Worm (Caenorhabditis elegans) whole organism, L1 larva: ENCODE results near the gene C56G2.22.

ENCODE experiments used
- C04F5.9 ChIP-seq: sonication (generic microtip); optimal IDR thresholded peaks from 2 replicates; lab custom pipeline; 2016; ENCODE audit warnings: missing genetic modification characterization, missing compliant biosample characterization
- Y116A8C.19 ChIP-seq: sonication (generic microtip); optimal IDR thresholded peaks from 2 replicates; lab custom pipeline; 2016; ENCODE audit warnings: missing compliant biosample characterization, missing genetic modification characterization, borderline replicate concordance
- blmp-1 ChIP-seq: fragments of 150-350 bp; optimal IDR thresholded peaks from 2 replicates; lab custom pipeline; 2014; ENCODE audit warnings: missing biosample characterization, missing genetic modification characterization
- ceh-63 ChIP-seq: fragments of 200-800 bp; sonication (Bioruptor generic); optimal IDR thresholded peaks from 2 replicates; lab custom pipeline; 2018; ENCODE audit warnings: mild to moderate bottlenecking, missing genetic modification characterization, missing compliant biosample characterization
- ceh-90 ChIP-seq: sonication (generic microtip); optimal IDR thresholded peaks from 2 replicates; lab custom pipeline; 2016; ENCODE audit warnings: missing genetic modification characterization, missing compliant biosample characterization
- dsc-1 ChIP-seq: sonication (generic microtip); optimal IDR thresholded peaks from 2 replicates; lab custom pipeline; 2016; ENCODE audit warnings: mild to moderate bottlenecking, missing genetic modification characterization, missing compliant biosample characterization
- efl-1 ChIP-seq, 4 experiments: fragments of 150-350 bp; optimal IDR thresholded peaks in 3 of 4; peaks in 1 of 4; 1 replicate in 1 of 4; 2 replicates in 3 of 4; lab custom pipeline; 2014; ENCODE audit warnings: missing biosample characterization in 2 of 4, missing genetic modification characterization in 2 of 4, missing genetic modification reagents in 2 of 4
- elt-2 ChIP-seq: sonication (generic microtip); optimal IDR thresholded peaks from 2 replicates; lab custom pipeline; 2016; ENCODE audit warnings: missing genetic modification characterization, mild to moderate bottlenecking, inconsistent platforms, missing compliant biosample characterization, missing genetic modification reagents
- elt-3 ChIP-seq, 6 experiments: fragments of 150-350 bp in 1 of 6; sonication (generic microtip); optimal IDR thresholded peaks; 2 replicates each; lab custom pipeline; 2017 to 2018; ENCODE audit warnings: missing biosample characterization in 6 of 6, missing genetic modification characterization in 6 of 6, inconsistent platforms in 1 of 6
- ets-5 ChIP-seq: fragments of 200-800 bp; sonication (Bioruptor generic); IDR thresholded peaks from 2 replicates; pipeline ENCODE4 v1.3.6; 2022; ENCODE audit warnings: missing genetic modification characterization, missing compliant biosample characterization
- fkh-10 ChIP-seq: sonication (generic microtip); optimal IDR thresholded peaks from 2 replicates; lab custom pipeline; 2017; ENCODE audit warnings: missing biosample characterization, missing genetic modification reagents, missing genetic modification characterization
- fkh-8 ChIP-seq: sonication (generic microtip); optimal IDR thresholded peaks from 2 replicates; lab custom pipeline; 2016; ENCODE audit warnings: mild to moderate bottlenecking, missing genetic modification characterization, missing compliant biosample characterization
- hlh-17 ChIP-seq: fragments of 200-800 bp; sonication (Bioruptor generic); optimal IDR thresholded peaks from 2 replicates; lab custom pipeline; 2018; ENCODE audit warnings: missing genetic modification characterization, mild to moderate bottlenecking, missing compliant biosample characterization, moderate library complexity, borderline replicate concordance
- hlh-4 ChIP-seq: sonication (generic microtip); optimal IDR thresholded peaks from 2 replicates; lab custom pipeline; 2016; ENCODE audit warnings: mild to moderate bottlenecking, missing genetic modification characterization, missing compliant biosample characterization
- irx-1 ChIP-seq: sonication (generic microtip); optimal IDR thresholded peaks from 2 replicates; lab custom pipeline; 2016; ENCODE audit warnings: missing genetic modification characterization, missing compliant biosample characterization
- lin-14 ChIP-seq: fragments of 200-800 bp; sonication (Bioruptor generic); optimal IDR thresholded peaks from 2 replicates; lab custom pipeline; 2018; ENCODE audit warnings: mild to moderate bottlenecking, missing genetic modification characterization, moderate library complexity, missing compliant biosample characterization
- lin-35 ChIP-seq, 2 experiments: fragments of 150-350 bp; optimal IDR thresholded peaks; 2 replicates each; lab custom pipeline; 2014; ENCODE audit warnings: missing biosample characterization in 2 of 2, missing genetic modification characterization in 2 of 2, missing genetic modification reagents in 2 of 2
- lin-39 ChIP-seq: fragments of 150-350 bp; optimal IDR thresholded peaks from 2 replicates; lab custom pipeline; 2014; ENCODE audit warnings: missing biosample characterization, missing genetic modification reagents, missing genetic modification characterization
- lir-3 ChIP-seq: sonication (generic microtip); optimal IDR thresholded peaks from 2 replicates; lab custom pipeline; 2016; ENCODE audit warnings: mild to moderate bottlenecking, missing genetic modification characterization, moderate library complexity, missing compliant biosample characterization; ENCODE audit not compliant: poor library complexity
- lsy-2 ChIP-seq, 2 experiments: fragments of 150-350 bp; optimal IDR thresholded peaks; 2 replicates each; lab custom pipeline; 2014; ENCODE audit warnings: missing biosample characterization in 2 of 2, missing genetic modification characterization in 2 of 2
- mep-1 ChIP-seq: fragments of 150-350 bp; optimal IDR thresholded peaks from 2 replicates; lab custom pipeline; 2014; ENCODE audit warnings: missing biosample characterization, missing genetic modification characterization
- nhr-11 ChIP-seq: fragments of 150-350 bp; optimal IDR thresholded peaks from 2 replicates; lab custom pipeline; 2014; ENCODE audit warnings: missing biosample characterization, missing genetic modification characterization
- nhr-19 ChIP-seq: fragments of 200-800 bp; sonication (Bioruptor generic); conservative IDR thresholded peaks from 2 replicates; pipeline ENCODE4 v1.3.6; 2022; ENCODE audit warnings: missing genetic modification characterization, missing compliant biosample characterization
- nhr-237 ChIP-seq: fragments of 150-350 bp; optimal IDR thresholded peaks from 2 replicates; lab custom pipeline; 2014; ENCODE audit warnings: missing biosample characterization, missing genetic modification characterization
- nhr-47 ChIP-seq: sonication (generic microtip); optimal IDR thresholded peaks from 2 replicates; lab custom pipeline; 2016; ENCODE audit warnings: mild to moderate bottlenecking, missing genetic modification characterization, moderate library complexity, missing compliant biosample characterization
- nhr-71 ChIP-seq: sonication (generic microtip); optimal IDR thresholded peaks from 2 replicates; lab custom pipeline; 2016; ENCODE audit warnings: mild to moderate bottlenecking, missing genetic modification characterization, moderate library complexity, missing compliant biosample characterization
- nhr-77 ChIP-seq: fragments of 150-350 bp; optimal IDR thresholded peaks from 2 replicates; lab custom pipeline; 2014; ENCODE audit warnings: missing biosample characterization, missing genetic modification characterization
- nhr-85 ChIP-seq: sonication (generic microtip); peaks from one replicate; lab custom pipeline; 2016; ENCODE audit warnings: missing genetic modification characterization, inconsistent platforms, missing compliant biosample characterization
- nhr-90 ChIP-seq: sonication (generic microtip); optimal IDR thresholded peaks from 2 replicates; lab custom pipeline; 2016; ENCODE audit warnings: mild to moderate bottlenecking, missing genetic modification characterization, missing compliant biosample characterization; ENCODE audit not compliant: poor library complexity
- pag-3 ChIP-seq: sonication (generic microtip); optimal IDR thresholded peaks from 2 replicates; lab custom pipeline; 2017; ENCODE audit warnings: missing genetic modification characterization, mild to moderate bottlenecking, missing compliant biosample characterization, antibody characterized with exemption, borderline replicate concordance; ENCODE audit not compliant: insufficient read depth
- pax-3 ChIP-seq: fragments of 200-800 bp; sonication (Bioruptor generic); optimal IDR thresholded peaks from 2 replicates; lab custom pipeline; 2018; ENCODE audit warnings: mild to moderate bottlenecking, missing genetic modification characterization, moderate library complexity, missing compliant biosample characterization
- rnt-1 ChIP-seq: sonication (generic microtip); optimal IDR thresholded peaks from 2 replicates; lab custom pipeline; 2016; ENCODE audit warnings: mild to moderate bottlenecking, missing genetic modification characterization, moderate library complexity, missing compliant biosample characterization
- snu-23 ChIP-seq: sonication (generic microtip); optimal IDR thresholded peaks from 2 replicates; lab custom pipeline; 2016; ENCODE audit warnings: missing genetic modification characterization, missing compliant biosample characterization
- swsn-7 ChIP-seq: sonication (generic microtip); optimal IDR thresholded peaks from 2 replicates; lab custom pipeline; 2016; ENCODE audit warnings: missing genetic modification characterization, missing compliant biosample characterization
- tbx-2 ChIP-seq: sonication (generic microtip); optimal IDR thresholded peaks from 2 replicates; lab custom pipeline; 2016; ENCODE audit warnings: missing genetic modification characterization, missing compliant biosample characterization
- unc-130 ChIP-seq: fragments of 150-350 bp; optimal IDR thresholded peaks from 2 replicates; lab custom pipeline; 2017; ENCODE audit warnings: missing biosample characterization, missing genetic modification characterization, inconsistent platforms
- unc-86 ChIP-seq: sonication (generic microtip); optimal IDR thresholded peaks from 2 replicates; lab custom pipeline; 2016; ENCODE audit warnings: missing genetic modification characterization, missing compliant biosample characterization
- vab-15 ChIP-seq: sonication (generic microtip); optimal IDR thresholded peaks from 2 replicates; lab custom pipeline; 2017; ENCODE audit warnings: missing genotype, mild to moderate bottlenecking, missing genetic modification characterization, missing compliant biosample characterization
- zip-4 ChIP-seq: fragments of 200-800 bp; sonication (Bioruptor generic); optimal IDR thresholded peaks from 2 replicates; lab custom pipeline; 2018; ENCODE audit warnings: mild to moderate bottlenecking, missing genetic modification characterization, moderate library complexity, missing compliant biosample characterization
- ztf-11 ChIP-seq, 2 experiments: sonication (generic microtip); optimal IDR thresholded peaks; 2 replicates each; lab custom pipeline; 2016 to 2017; ENCODE audit warnings: missing genetic modification characterization in 2 of 2, missing biosample characterization in 1 of 2, missing compliant biosample characterization in 1 of 2

C56G2.22 gene

ce11 chrIII:6352459-6352858, 6.2 kb downstream of the C56G2.22 start (continued):
- TF ChIP-seq lir-3 (peak; percentile 15), irx-1 (no peak), fkh-10 (GFP tag; lab: Kevin White, UChicago) (peak; percentile 88), unc-130 (tag; lab: Kevin White, UChicago) (no peak), nhr-19 (peak; percentile 18; the same call in 1 of the 2 replicates), lin-39 (tag; lab: Kevin White, UChicago) (no peak), nhr-77 (tag; lab: Kevin White, UChicago) (no peak), ztf-11 (tag; optimal IDR thresholded peaks at IDR 0.05; lab: Kevin White, UChicago) (no peak), ceh-63 (GFP tag; lab: Kevin White, UChicago) (no peak), elt-3 (tag; optimal IDR thresholded peaks at IDR 0.05; lab: Kevin White, UChicago) (no peak), pag-3 (no peak), fkh-8 (tag; lab: Kevin White, UChicago) (peak; percentile 64), Y116A8C.19 (tag; lab: Kevin White, UChicago) (no peak), lin-35 (GFP tag; optimal IDR thresholded peaks at IDR 0.05; lab: Kevin White, UChicago) (no peak), tbx-2 (tag; lab: Kevin White, UChicago) (peak; percentile 54), nhr-71 (tag; lab: Kevin White, UChicago) (peak; percentile 81), nhr-11 (no peak), C04F5.9 (tag; lab: Kevin White, UChicago) (no peak), lin-14 (GFP tag; lab: Kevin White, UChicago) (peak; percentile 85), nhr-47 (peak; percentile 71), nhr-90 (tag; lab: Kevin White, UChicago) (no peak), zip-4 (GFP tag; lab: Kevin White, UChicago) (no peak), lsy-2 (tag; optimal IDR thresholded peaks at IDR 0.05; lab: Kevin White, UChicago) (peak; percentile 10 to 24), unc-86 (peak; percentile 97), swsn-7 (peak; percentile 54), elt-2 (no peak)

- TF ChIP-seq hlh-4 (tag; lab: Kevin White, UChicago) (no peak), pax-3 (tag; lab: Kevin White, UChicago) (peak; percentile 2)
Measured at ce11 chrIII:6353084-6353483, 6.8 kb downstream of the C56G2.22 start, which contains the start of gene akap-1. TSS of gene akap-1 (plus strand) at chrIII:6353384.

ce11 chrIII:6355359-6355758, 9.1 kb downstream of the C56G2.22 start:
- TF ChIP-seq nhr-77 (tag; lab: Kevin White, UChicago), result peak; percentile 8
- no peak for TF ChIP-seq efl-1 (optimal IDR thresholded peaks at IDR 0.05; lab: Kevin White, UChicago)
- TF ChIP-seq efl-1 (GFP tag; optimal IDR thresholded peaks at IDR 0.05 in 1 of 2; lab: Kevin White, UChicago), result peak in 1 of 2 experiments; percentile 58
- no peak for TF ChIP-seq ceh-90 (tag; lab: Kevin White, UChicago)
- peak; percentile 2 for TF ChIP-seq rnt-1
- TF ChIP-seq dsc-1 (tag; lab: Kevin White, UChicago), result no peak
- TF ChIP-seq nhr-237 (tag; lab: Kevin White, UChicago), result no peak
- TF ChIP-seq ceh-63 (GFP tag; lab: Kevin White, UChicago), result no peak

DNA sequence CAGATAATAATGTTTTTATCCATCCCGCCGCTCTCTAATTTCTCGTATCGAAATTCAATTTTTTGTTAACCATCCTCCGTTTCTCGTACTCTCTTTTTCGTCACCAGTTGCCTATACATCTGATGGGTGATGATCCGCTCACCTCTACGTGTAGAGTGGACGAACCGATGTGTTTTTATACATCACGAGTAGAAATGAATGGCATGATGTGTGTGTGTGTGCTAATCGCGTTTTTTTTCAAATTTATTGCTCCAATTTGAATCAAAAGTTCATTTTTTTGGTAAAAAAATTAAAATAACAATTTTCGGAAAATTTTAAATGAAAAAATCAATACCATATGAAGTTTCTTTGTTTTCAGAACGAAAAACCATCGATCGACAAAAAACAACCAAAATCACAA, 9.8 kb downstream of the C56G2.22 start:
- TF ChIP-seq nhr-90 (tag; lab: Kevin White, UChicago), result no peak
- TF ChIP-seq vab-15, result no peak
- TF ChIP-seq lin-35 (GFP tag; optimal IDR thresholded peaks at IDR 0.05; lab: Kevin White, UChicago), result peak in 1 of 2 experiments; percentile 54
- TF ChIP-seq ztf-11 (tag; optimal IDR thresholded peaks at IDR 0.05; lab: Kevin White, UChicago), result no peak
- TF ChIP-seq blmp-1, result peak; percentile 2
- TF ChIP-seq nhr-85, result peak; percentile 68
- no peak for TF ChIP-seq efl-1 (optimal IDR thresholded peaks at IDR 0.05; lab: Kevin White, UChicago)
- TF ChIP-seq efl-1 (GFP tag; optimal IDR thresholded peaks at IDR 0.05 in 1 of 2; lab: Kevin White, UChicago), result peak in 1 of 2 experiments; percentile 88
- peak; percentile 2 for TF ChIP-seq rnt-1
- TF ChIP-seq ets-5 (GFP tag; lab: Robert Waterston, UW), result no peak
- TF ChIP-seq hlh-17 (GFP tag; lab: Kevin White, UChicago), result no peak
- TF ChIP-seq mep-1, result no peak
- no peak for TF ChIP-seq ceh-90 (tag; lab: Kevin White, UChicago)
- TF ChIP-seq snu-23 (GFP tag; lab: Kevin White, UChicago), result peak; percentile 44
- peak; percentile 28 for TF ChIP-seq lin-14 (GFP tag; lab: Kevin White, UChicago)
